Fruit fly (Drosophila melanogaster) whole organism: ENCODE results near the gene Slu7.

Source experiments
- pan ChIP-seq: fragments of >200 bp; optimal IDR thresholded peaks from 2 replicates; lab custom pipeline; 2017
- psq ChIP-seq: fragments of >200 bp; optimal IDR thresholded peaks from 2 replicates; lab custom pipeline; 2017

- TF ChIP-seq psq (lab: Kevin White, UChicago) (no peak), pan (lab: Kevin White, UChicago) (no peak)
These were observed 4.8 kb downstream of the Slu7 start, which contains the start of the genes beta4GalNAcTB and Cpsf100 for dm6 chr3R:29033909-29034629.
